Fruit fly (Drosophila melanogaster) whole organism, adult: Measurements from ENCODE around the gene CG5342.

ENCODE experiments used
- Hr96 ChIP-seq: fragments of 200-800 bp; sonication (Bioruptor generic); optimal IDR thresholded peaks from 2 replicates; lab custom pipeline; 2016; ENCODE audit warnings: missing biosample characterization, missing genetic modification characterization
- cic ChIP-seq: fragments of 200-800 bp; sonication (Bioruptor generic); optimal IDR thresholded peaks from 2 replicates; lab custom pipeline; 2017; ENCODE audit warnings: missing biosample characterization, mild to moderate bottlenecking, missing genetic modification characterization, moderate library complexity
- kay ChIP-seq: fragments of 200-800 bp; sonication (Bioruptor generic); peaks from one replicate; lab custom pipeline; 2016; ENCODE audit warnings: missing biosample characterization, missing genetic modification characterization, borderline replicate concordance

- TF ChIP-seq Hr96 (GFP tag; lab: Kevin White, UChicago): no peak
- no peak for TF ChIP-seq cic (GFP tag; lab: Kevin White, UChicago)
- TF ChIP-seq kay (GFP tag; lab: Kevin White, UChicago): no peak
These were observed 15.5 kb upstream of the CG5342 start for dm6 chr3R:11563147-11563546.
